Fruit fly (Drosophila melanogaster) whole organism, embryonic: ENCODE results near the gene Pdcd4.

Experiments
- B-H2 ChIP-seq: fragments of 200-800 bp; sonication (Bioruptor generic); optimal IDR thresholded peaks from 2 replicates; lab custom pipeline; 2018; ENCODE audit warnings: missing biosample characterization, mild to moderate bottlenecking, missing genetic modification characterization
- CG10959 ChIP-seq: fragments of 200-800 bp; sonication (Bioruptor generic); IDR thresholded peaks from 2 replicates; pipeline ENCODE4 v1.3.6; 2022; ENCODE audit warnings: missing biosample characterization, missing genetic modification characterization
- CG12104 ChIP-seq: fragments of 200-800 bp; sonication (Bioruptor generic); optimal IDR thresholded peaks from 3 replicates; lab custom pipeline; 2016; ENCODE audit warnings: missing biosample characterization, missing genetic modification characterization
- CG32767 ChIP-seq: fragments of 200-800 bp; sonication (Bioruptor generic); IDR thresholded peaks from 2 replicates; pipeline ENCODE4 v1.3.6; 2022; ENCODE audit warnings: missing biosample characterization, missing genetic modification characterization
- CG8281 ChIP-seq: fragments of 200-800 bp; sonication (Bioruptor generic); optimal IDR thresholded peaks from 2 replicates; lab custom pipeline; 2018; ENCODE audit warnings: missing biosample characterization, mild to moderate bottlenecking, missing genetic modification characterization, moderate library complexity
- CG9817 ChIP-seq: fragments of 200-800 bp; sonication (Bioruptor generic); optimal IDR thresholded peaks from 2 replicates; lab custom pipeline; 2018; ENCODE audit warnings: missing biosample characterization, mild to moderate bottlenecking, missing genetic modification characterization, moderate library complexity
- Lpt ChIP-seq: fragments of >200 bp; optimal IDR thresholded peaks from 2 replicates; lab custom pipeline; 2018; ENCODE audit warnings: missing biosample characterization, missing genetic modification characterization
- Side ChIP-seq: fragments of 200-800 bp; sonication (Bioruptor generic); optimal IDR thresholded peaks from 2 replicates; lab custom pipeline; 2016; ENCODE audit warnings: missing biosample characterization, missing genetic modification characterization
- caup ChIP-seq: fragments of 200-800 bp; sonication (Bioruptor generic); optimal IDR thresholded peaks from 3 replicates; lab custom pipeline; 2017; ENCODE audit warnings: missing biosample characterization, mild to moderate bottlenecking, missing genetic modification characterization, moderate library complexity; ENCODE audit not compliant: severe bottlenecking
- gce ChIP-seq: fragments of 200-800 bp; sonication (Bioruptor generic); IDR thresholded peaks from 3 replicates; pipeline ENCODE4 v1.3.6; 2022; ENCODE audit warnings: missing biosample characterization, missing genetic modification characterization
- jing ChIP-seq: fragments of 200-800 bp; sonication (Bioruptor generic); optimal IDR thresholded peaks from 2 replicates; lab custom pipeline; 2018; ENCODE audit warnings: missing biosample characterization, mild to moderate bottlenecking, missing genetic modification characterization
- unc-4 ChIP-seq: fragments of 200-800 bp; sonication (Bioruptor generic); IDR thresholded peaks from 2 replicates; pipeline ENCODE4 v1.3.6; 2022; ENCODE audit warnings: missing biosample characterization, missing genetic modification characterization; ENCODE audit not compliant: partially characterized antibody

DNA sequence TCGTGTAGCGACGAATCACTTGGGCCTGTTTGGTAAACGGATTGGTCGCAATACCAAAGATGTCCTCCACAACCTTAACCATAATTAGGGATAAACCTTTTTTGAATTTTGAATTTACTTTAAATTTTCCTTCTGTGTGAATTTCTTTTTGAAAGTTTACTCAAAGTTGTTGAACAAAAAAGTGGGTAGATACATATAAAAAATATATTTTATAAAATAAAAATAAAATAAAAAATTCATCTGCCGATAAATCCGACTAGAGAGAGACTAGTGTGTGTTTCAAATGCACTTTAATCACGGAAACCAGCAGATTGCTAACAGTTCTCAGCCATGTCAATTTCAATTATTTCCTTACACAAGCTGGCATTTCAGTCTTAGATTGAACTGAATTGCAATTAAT is 42.3 kb upstream of the Pdcd4 start, which contains the start of gene CG10996:
- TF ChIP-seq Side (GFP tag; lab: Kevin White, UChicago) (no peak), unc-4 (no peak), B-H2 (GFP tag; lab: Kevin White, UChicago) (no peak), Lpt (no peak), CG8281 (tag; lab: Kevin White, UChicago) (no peak), CG9817 (tag; lab: Kevin White, UChicago) (no peak), jing (no peak), gce (GFP tag; lab: Robert Waterston, UW) (no peak), CG32767 (GFP tag; lab: Robert Waterston, UW) (no peak), CG10959 (GFP tag; lab: Robert Waterston, UW) (no peak), caup (no peak), CG12104 (GFP tag; lab: Kevin White, UChicago) (no peak)
